Worm (Caenorhabditis elegans) whole organism, mixed stage, embryonic: ENCODE measurements around the gene Y24F12A.1.

Experiments used
- M03D4.4 ChIP-seq: sonication (generic microtip); optimal IDR thresholded peaks from 2 replicates; lab custom pipeline; 2017; ENCODE audit warnings: mild to moderate bottlenecking, missing genetic modification characterization, missing compliant biosample characterization
- bed-3 ChIP-seq: fragments of 200-800 bp; sonication (Bioruptor generic); optimal IDR thresholded peaks from 3 replicates; lab custom pipeline; 2018; ENCODE audit warnings: mild to moderate bottlenecking, missing genetic modification characterization, moderate library complexity, missing compliant biosample characterization
- blmp-1 ChIP-seq: fragments of 150-350 bp; optimal IDR thresholded peaks from 2 replicates; lab custom pipeline; 2014; ENCODE audit warnings: missing biosample characterization, missing genetic modification characterization
- ceh-39 ChIP-seq: fragments of 150-350 bp; optimal IDR thresholded peaks from 2 replicates; lab custom pipeline; 2014; ENCODE audit warnings: missing biosample characterization, missing genetic modification characterization
- ceh-43 ChIP-seq: fragments of 200-800 bp; sonication (Bioruptor generic); optimal IDR thresholded peaks from 2 replicates; lab custom pipeline; 2018; ENCODE audit warnings: mild to moderate bottlenecking, missing genetic modification characterization, moderate library complexity, missing compliant biosample characterization
- ceh-83 ChIP-seq: fragments of 200-800 bp; sonication (Bioruptor generic); optimal IDR thresholded peaks from 2 replicates; lab custom pipeline; 2018; ENCODE audit warnings: mild to moderate bottlenecking, missing genetic modification characterization, missing compliant biosample characterization
- ces-1 ChIP-seq: fragments of 150-350 bp; optimal IDR thresholded peaks from 2 replicates; lab custom pipeline; 2014; ENCODE audit warnings: missing biosample characterization, missing genetic modification reagents, missing genetic modification characterization
- cnd-1 ChIP-seq: fragments of 200-800 bp; sonication (Bioruptor generic); optimal IDR thresholded peaks from 2 replicates; lab custom pipeline; 2018; ENCODE audit warnings: mild to moderate bottlenecking, missing genetic modification characterization, missing compliant biosample characterization
- drap-1 ChIP-seq: fragments of 200-800 bp; sonication (Bioruptor generic); optimal IDR thresholded peaks from 3 replicates; lab custom pipeline; 2018; ENCODE audit warnings: mild to moderate bottlenecking, missing genetic modification characterization, missing compliant biosample characterization
- elt-1 ChIP-seq: sonication (generic microtip); optimal IDR thresholded peaks from 2 replicates; lab custom pipeline; 2017; ENCODE audit warnings: missing genetic modification characterization, mild to moderate bottlenecking, missing compliant biosample characterization, antibody characterized with exemption, moderate library complexity, borderline replicate concordance; ENCODE audit not compliant: insufficient read depth
- elt-3 ChIP-seq: fragments of 150-350 bp; optimal IDR thresholded peaks from 2 replicates; lab custom pipeline; 2014; ENCODE audit warnings: missing biosample characterization, missing genetic modification characterization
- flh-1 ChIP-seq: fragments of 200-800 bp; sonication (Bioruptor generic); optimal IDR thresholded peaks from 2 replicates; lab custom pipeline; 2018; ENCODE audit warnings: mild to moderate bottlenecking, missing genetic modification characterization, moderate library complexity, missing compliant biosample characterization
- ham-2 ChIP-seq: fragments of 200-800 bp; sonication (Bioruptor generic); optimal IDR thresholded peaks from 2 replicates; lab custom pipeline; 2018; ENCODE audit warnings: mild to moderate bottlenecking, missing genetic modification characterization, missing compliant biosample characterization
- hlh-1 ChIP-seq: fragments of 150-350 bp; optimal IDR thresholded peaks from 2 replicates; lab custom pipeline; 2014; ENCODE audit warnings: missing biosample characterization, missing genetic modification reagents, missing genetic modification characterization
- lin-13 ChIP-seq: fragments of 150-350 bp; optimal IDR thresholded peaks from 2 replicates; lab custom pipeline; 2014; ENCODE audit warnings: missing biosample characterization, missing genetic modification characterization
- lin-32 ChIP-seq: fragments of 200-800 bp; sonication (Bioruptor generic); optimal IDR thresholded peaks from 2 replicates; lab custom pipeline; 2018; ENCODE audit warnings: mild to moderate bottlenecking, missing genetic modification characterization, missing compliant biosample characterization
- lsy-2 ChIP-seq: fragments of 150-350 bp; optimal IDR thresholded peaks from 2 replicates; lab custom pipeline; 2014; ENCODE audit warnings: missing biosample characterization, missing genetic modification characterization
- mab-5 ChIP-seq: fragments of 150-350 bp; optimal IDR thresholded peaks from 2 replicates; lab custom pipeline; 2014; ENCODE audit warnings: missing biosample characterization, missing genetic modification characterization
- mep-1 ChIP-seq: fragments of 150-350 bp; optimal IDR thresholded peaks from 2 replicates; lab custom pipeline; 2017; ENCODE audit warnings: missing biosample characterization, missing genetic modification reagents, missing genetic modification characterization, inconsistent platforms
- mls-2 ChIP-seq: sonication (generic microtip); optimal IDR thresholded peaks from 2 replicates; lab custom pipeline; 2016; ENCODE audit warnings: mild to moderate bottlenecking, missing genetic modification characterization, moderate library complexity, missing compliant biosample characterization
- nhr-12 ChIP-seq: fragments of 150-350 bp; optimal IDR thresholded peaks from 2 replicates; lab custom pipeline; 2014; ENCODE audit warnings: missing biosample characterization, missing genetic modification characterization
- nhr-2 ChIP-seq: fragments of 150-350 bp; optimal IDR thresholded peaks from 2 replicates; lab custom pipeline; 2014; ENCODE audit warnings: missing biosample characterization, missing genetic modification characterization
- nhr-237 ChIP-seq: fragments of 150-350 bp; optimal IDR thresholded peaks from 2 replicates; lab custom pipeline; 2014; ENCODE audit warnings: missing biosample characterization, missing genetic modification characterization
- nhr-28 ChIP-seq: fragments of 150-350 bp; optimal IDR thresholded peaks from 2 replicates; lab custom pipeline; 2014; ENCODE audit warnings: missing biosample characterization, missing genetic modification characterization
- nhr-76 ChIP-seq: sonication (generic microtip); optimal IDR thresholded peaks from 2 replicates; lab custom pipeline; 2017; ENCODE audit warnings: missing biosample characterization, missing genetic modification characterization
- pha-4 ChIP-seq: fragments of 150-350 bp; optimal IDR thresholded peaks from 2 replicates; lab custom pipeline; 2018; ENCODE audit warnings: missing biosample characterization, missing genetic modification reagents, missing genetic modification characterization
- sem-2 ChIP-seq: fragments of 200-800 bp; sonication (Bioruptor generic); optimal IDR thresholded peaks from 2 replicates; lab custom pipeline; 2018; ENCODE audit warnings: mild to moderate bottlenecking, missing genetic modification characterization, missing compliant biosample characterization
- snpc-4 ChIP-seq: fragments of 150-350 bp; optimal IDR thresholded peaks from 2 replicates; lab custom pipeline; 2014; ENCODE audit warnings: missing biosample characterization, missing genetic modification characterization
- sptf-1 ChIP-seq: sonication (generic microtip); optimal IDR thresholded peaks from 2 replicates; lab custom pipeline; 2017; ENCODE audit warnings: mild to moderate bottlenecking, missing genetic modification characterization, moderate library complexity, missing compliant biosample characterization
- tbx-8 ChIP-seq: fragments of 200-800 bp; sonication (Bioruptor generic); optimal IDR thresholded peaks from 2 replicates; lab custom pipeline; 2018; ENCODE audit warnings: mild to moderate bottlenecking, missing genetic modification characterization, moderate library complexity, missing compliant biosample characterization
- unc-120 ChIP-seq: sonication (generic microtip); optimal IDR thresholded peaks from 2 replicates; lab custom pipeline; 2017; ENCODE audit warnings: missing genetic modification characterization, missing compliant biosample characterization; ENCODE audit not compliant: poor library complexity, severe bottlenecking
- unc-39 ChIP-seq: fragments of 150-350 bp; optimal IDR thresholded peaks from 2 replicates; lab custom pipeline; 2014; ENCODE audit warnings: missing biosample characterization, missing genetic modification characterization
- unc-62 ChIP-seq: fragments of 150-350 bp; optimal IDR thresholded peaks from 2 replicates; lab custom pipeline; 2014; ENCODE audit warnings: missing biosample characterization, missing genetic modification reagents, missing genetic modification characterization
- zip-8 ChIP-seq: fragments of 150-350 bp; optimal IDR thresholded peaks from 2 replicates; lab custom pipeline; 2014; ENCODE audit warnings: missing biosample characterization, missing genetic modification characterization
- ztf-11 ChIP-seq: fragments of 150-350 bp; optimal IDR thresholded peaks from 2 replicates; lab custom pipeline; 2014; ENCODE audit warnings: missing biosample characterization, missing genetic modification characterization

Gene Y24F12A.1

DNA sequence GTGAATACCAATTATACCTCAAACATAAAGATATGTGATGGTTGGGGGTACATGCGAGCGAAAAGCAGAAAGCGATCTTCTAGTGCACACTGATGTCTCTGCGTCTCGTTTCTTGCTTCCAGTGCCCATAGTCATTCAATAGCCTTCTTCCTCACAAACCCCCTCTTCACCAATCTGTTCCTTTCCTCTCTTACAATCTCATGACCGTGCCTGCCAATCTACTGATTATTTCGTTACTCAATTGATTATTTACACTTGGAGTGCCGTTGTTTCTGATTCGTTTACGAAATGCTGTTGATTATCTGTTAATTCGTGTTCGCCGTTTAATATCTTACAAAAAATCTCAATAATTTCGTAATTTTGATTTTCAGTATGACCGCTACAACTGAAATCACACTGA is 20.2 kb upstream of the Y24F12A.1 start:
- TF ChIP-seq nhr-2 (tag; lab: Kevin White, UChicago): no peak
- TF ChIP-seq ham-2 (GFP tag; lab: Kevin White, UChicago): peak; percentile 66

ce11 chrIV:11586484-11586883 is 18.6 kb upstream of the Y24F12A.1 start:
- no peak for TF ChIP-seq pha-4 (tag; lab: Kevin White, UChicago)
- TF ChIP-seq bed-3: no peak
- no peak for TF ChIP-seq elt-3 (tag; lab: Kevin White, UChicago)
- no peak for TF ChIP-seq elt-1
- TF ChIP-seq lin-13 (tag; lab: Kevin White, UChicago): no peak
- TF ChIP-seq blmp-1 (tag; lab: Kevin White, UChicago): no peak
- TF ChIP-seq sptf-1 (tag; lab: Kevin White, UChicago): no peak
- no peak for TF ChIP-seq sem-2 (GFP tag; lab: Kevin White, UChicago)
- TF ChIP-seq hlh-1 (tag; lab: Kevin White, UChicago): no peak
- no peak for TF ChIP-seq ceh-43 (GFP tag; lab: Kevin White, UChicago)
- TF ChIP-seq mls-2: no peak
- TF ChIP-seq lin-32 (GFP tag; lab: Kevin White, UChicago): no peak

ce11 chrIV:11592165-11592564 is 12.9 kb upstream of the Y24F12A.1 start, which contains the start of gene spe-36:
TSS of gene spe-36 (minus strand) at chrIV:11592265.
- TF ChIP-seq unc-62: no peak
- TF ChIP-seq sem-2 (GFP tag; lab: Kevin White, UChicago): no peak
- TF ChIP-seq nhr-28: no peak
- TF ChIP-seq lsy-2 (tag; lab: Kevin White, UChicago): no peak
- TF ChIP-seq nhr-76 (tag; lab: Kevin White, UChicago): no peak
- no peak for TF ChIP-seq lin-13 (tag; lab: Kevin White, UChicago)
- TF ChIP-seq, all 35 proteins: peak for 0

DNA sequence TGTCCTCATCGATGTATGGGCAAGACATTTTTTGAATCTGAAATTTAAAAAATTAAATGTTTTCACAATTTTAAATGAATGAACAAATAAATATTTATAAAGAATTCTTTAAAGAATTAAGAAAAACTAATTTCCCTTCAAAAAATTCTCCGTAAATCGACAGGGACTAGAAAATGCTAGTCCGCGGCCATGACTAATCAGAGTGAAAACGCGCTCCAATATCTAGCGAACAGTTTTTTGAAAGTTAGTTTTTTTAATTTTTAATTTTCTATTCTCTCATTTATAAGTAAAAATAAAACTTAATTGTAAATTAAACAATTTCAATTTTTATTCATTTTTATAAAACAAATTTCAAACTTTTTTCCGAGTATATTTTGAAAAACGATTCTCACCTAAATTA is 12.2 kb upstream of the Y24F12A.1 start:
- TF ChIP-seq ces-1 (peak; percentile 10), mep-1 (tag; lab: Kevin White, UChicago) (peak; percentile 8), blmp-1 (tag; lab: Kevin White, UChicago) (no peak), unc-120 (tag; lab: Kevin White, UChicago) (no peak), unc-62 (no peak), lsy-2 (tag; lab: Kevin White, UChicago) (peak; percentile 6), sptf-1 (tag; lab: Kevin White, UChicago) (peak; percentile 24), cnd-1 (tag; lab: Kevin White, UChicago) (no peak), ham-2 (GFP tag; lab: Kevin White, UChicago) (no peak)
- TF ChIP-seq, all 35 proteins: peak for 4

DNA sequence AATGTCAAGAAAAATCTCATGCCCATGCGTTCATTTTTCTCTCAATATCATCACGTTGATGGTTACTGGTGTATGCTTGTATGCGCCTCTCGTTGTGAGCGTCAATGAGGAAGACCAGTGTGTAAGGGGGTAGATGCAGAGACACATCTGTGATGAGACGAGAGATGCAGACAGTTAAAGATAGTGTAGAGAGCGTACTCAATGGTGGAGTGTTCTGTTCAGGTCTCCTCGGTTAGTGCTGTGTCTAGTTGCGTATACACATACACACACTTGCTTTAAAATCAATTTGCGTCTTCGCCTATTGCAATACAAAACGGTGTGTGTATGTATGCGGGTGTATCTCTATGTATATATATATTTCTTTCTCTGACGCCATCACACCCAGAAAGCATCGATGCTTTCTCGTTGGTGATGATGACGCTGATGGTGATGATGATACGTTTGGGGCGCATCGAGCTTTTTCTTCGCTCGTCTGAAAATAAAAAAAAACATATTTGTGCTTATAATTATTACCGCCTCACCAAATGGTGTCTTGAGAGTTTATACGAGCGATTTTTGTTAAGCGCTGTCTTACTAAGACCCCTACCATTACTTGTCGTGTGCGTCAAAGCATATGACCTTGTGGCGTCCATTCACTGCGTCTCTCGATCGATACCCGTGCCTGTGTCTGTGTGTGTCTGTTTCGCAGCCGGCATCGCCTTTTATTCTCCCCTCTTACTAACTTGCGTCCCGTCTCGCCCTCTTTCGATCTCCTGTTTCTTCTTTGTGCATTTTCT is 11.5 kb upstream of the Y24F12A.1 start, which contains the start of gene F40F11.3:
F40F11.3 (minus strand) TSS at position 589 of the 776 bp plus-strand sequence.
- TF ChIP-seq mab-5 (tag; lab: Kevin White, UChicago): peak; percentile 12
- peak; percentile 15 for TF ChIP-seq nhr-28
- no peak for TF ChIP-seq elt-3 (tag; lab: Kevin White, UChicago)
- TF ChIP-seq lsy-2 (tag; lab: Kevin White, UChicago): no peak
- TF ChIP-seq unc-62: peak; percentile 87
- TF ChIP-seq snpc-4: no peak
- no peak for TF ChIP-seq unc-39 (tag; lab: Kevin White, UChicago)
- TF ChIP-seq ceh-39 (tag; lab: Kevin White, UChicago): peak; percentile 53
- no peak for TF ChIP-seq sptf-1 (tag; lab: Kevin White, UChicago)
- no peak for TF ChIP-seq flh-1 (GFP tag; lab: Kevin White, UChicago)
- TF ChIP-seq drap-1: peak; percentile 58
- no peak for TF ChIP-seq ceh-43 (GFP tag; lab: Kevin White, UChicago)
- peak; percentile 96 for TF ChIP-seq ces-1
- TF ChIP-seq lin-13 (tag; lab: Kevin White, UChicago): peak; percentile 11
- peak; percentile 79 for TF ChIP-seq mep-1 (tag; lab: Kevin White, UChicago)
- TF ChIP-seq mls-2: peak; percentile 45
- no peak for TF ChIP-seq M03D4.4 (tag; lab: Kevin White, UChicago)
- peak; percentile 98 for TF ChIP-seq pha-4 (tag; lab: Kevin White, UChicago)
- TF ChIP-seq nhr-237 (tag; lab: Kevin White, UChicago): peak; percentile 90
- peak; percentile 35 for TF ChIP-seq nhr-2 (tag; lab: Kevin White, UChicago)
- peak; percentile 24 for TF ChIP-seq bed-3
- TF ChIP-seq ham-2 (GFP tag; lab: Kevin White, UChicago): peak; percentile 59
- no peak for TF ChIP-seq nhr-12
- TF ChIP-seq unc-120 (tag; lab: Kevin White, UChicago): peak; percentile 43
- no peak for TF ChIP-seq blmp-1 (tag; lab: Kevin White, UChicago)
- TF ChIP-seq cnd-1 (tag; lab: Kevin White, UChicago): peak; percentile 65
- TF ChIP-seq sem-2 (GFP tag; lab: Kevin White, UChicago): no peak
- peak; percentile 32 for TF ChIP-seq zip-8
- TF ChIP-seq lin-32 (GFP tag; lab: Kevin White, UChicago): peak; percentile 50
- TF ChIP-seq elt-1: no peak
- TF ChIP-seq ztf-11: no peak
- no peak for TF ChIP-seq ceh-83 (GFP tag; lab: Kevin White, UChicago)
- peak; percentile 64 for TF ChIP-seq hlh-1 (tag; lab: Kevin White, UChicago)
- no peak for TF ChIP-seq nhr-76 (tag; lab: Kevin White, UChicago)
- TF ChIP-seq tbx-8 (GFP tag; lab: Kevin White, UChicago): no peak
